Worm (Caenorhabditis elegans): ENCODE results near the gene prmn-1.
A peak's percentile ranks its signal among the peaks of the same experiment; 100 is the strongest.

prmn-1 gene

ce11 chrX:11339375-11339924 is 45.4 kb upstream of the prmn-1 start, which contains the start of gene aco-1 (continued):
- TF ChIP-seq mbf-1 (tag; optimal IDR thresholded peaks at IDR 0.05) (no peak), nhr-25 (tag; optimal IDR thresholded peaks at IDR 0.05) (no peak), nhr-6 (tag; optimal IDR thresholded peaks at IDR 0.05) (peak; percentile 40), unc-55 (GFP tag; optimal IDR thresholded peaks at IDR 0.05) (peak; percentile 29), nhr-237 (tag; optimal IDR thresholded peaks at IDR 0.05) (no peak), unc-62 (GFP tag; optimal IDR thresholded peaks at IDR 0.05) (no peak), crh-2 (tag; optimal IDR thresholded peaks at IDR 0.05) (peak; percentile 27), egl-27 (tag; optimal IDR thresholded peaks at IDR 0.05) (no peak), elt-3 (tag; optimal IDR thresholded peaks at IDR 0.05) (no peak), nhr-11 (tag; optimal IDR thresholded peaks at IDR 0.05) (no peak), nhr-12 (tag; optimal IDR thresholded peaks at IDR 0.05) (no peak), skn-1 (tag; optimal IDR thresholded peaks at IDR 0.05) (no peak), F13H6.1 (tag; optimal IDR thresholded peaks at IDR 0.05) (peak; percentile 13), ceh-16 (tag; optimal IDR thresholded peaks at IDR 0.05) (peak; percentile 21)

ce11 chrX:11340478-11340877 is 44.4 kb upstream of the prmn-1 start:
- TF ChIP-seq mdl-1 (tag; optimal IDR thresholded peaks at IDR 0.05) (no peak), crh-2 (tag; optimal IDR thresholded peaks at IDR 0.05) (peak; percentile 64)

ce11 chrX:11344899-11345298 is 40.0 kb upstream of the prmn-1 start:
- TF ChIP-seq unc-62 (GFP tag; optimal IDR thresholded peaks at IDR 0.05) (no peak), nhr-12 (tag; optimal IDR thresholded peaks at IDR 0.05) (no peak), fos-1 (tag; optimal IDR thresholded peaks at IDR 0.05) (peak; percentile 27), F13H6.1 (tag; optimal IDR thresholded peaks at IDR 0.05) (peak; percentile 8), snpc-4 (tag; optimal IDR thresholded peaks at IDR 0.05) (no peak), nhr-129 (tag; optimal IDR thresholded peaks at IDR 0.05) (peak; percentile 52)

- no peak for TF ChIP-seq fos-1 (tag; optimal IDR thresholded peaks at IDR 0.05)
- TF ChIP-seq C34F6.9 (tag; optimal IDR thresholded peaks at IDR 0.05): no peak
- peak; percentile 9 for TF ChIP-seq sma-9 (GFP tag; optimal IDR thresholded peaks at IDR 0.05)
- TF ChIP-seq sma-9 (tag; optimal IDR thresholded peaks at IDR 0.05): no peak
- no peak for TF ChIP-seq peb-1 (tag; optimal IDR thresholded peaks at IDR 0.05)
- no peak for TF ChIP-seq ama-1 (optimal IDR thresholded peaks at IDR 0.05)
- TF ChIP-seq blmp-1 (tag; optimal IDR thresholded peaks at IDR 0.05; ENCODE audit: insufficient read depth): no peak
These were observed 39.4 kb upstream of the prmn-1 start for ce11 chrX:11345471-11345870.

- no peak for TF ChIP-seq blmp-1 (tag; optimal IDR thresholded peaks at IDR 0.05; ENCODE audit: insufficient read depth)
These were observed 38.7 kb upstream of the prmn-1 start, which contains the start of gene oct-2 for ce11 chrX:11346155-11346554. Gene oct-2, plus strand, starts transcription at chrX:11346455.

- no peak for TF ChIP-seq gmeb-1 (tag; optimal IDR thresholded peaks at IDR 0.05)
- no peak for TF ChIP-seq elt-1 (tag; optimal IDR thresholded peaks at IDR 0.05)
- no peak for TF ChIP-seq C34F6.9 (tag; optimal IDR thresholded peaks at IDR 0.05)
- TF ChIP-seq nhr-21 (tag; optimal IDR thresholded peaks at IDR 0.05): no peak
- TF ChIP-seq fos-1 (tag; optimal IDR thresholded peaks at IDR 0.05): peak; percentile 50
- no peak for TF ChIP-seq Y55F3AM.14 (GFP tag; optimal IDR thresholded peaks at IDR 0.05)
These were observed 33.6 kb upstream of the prmn-1 start for ce11 chrX:11351288-11351687.

ce11 chrX:11351856-11352255 is 33.0 kb upstream of the prmn-1 start, which contains the start of gene pgp-3:
Gene pgp-3, plus strand, starts transcription at chrX:11352156.
- TF ChIP-seq unc-62 (GFP tag; optimal IDR thresholded peaks at IDR 0.05) (no peak), unc-55 (GFP tag; optimal IDR thresholded peaks at IDR 0.05) (no peak), crh-2 (tag; optimal IDR thresholded peaks at IDR 0.05) (no peak)

- TF ChIP-seq lin-13 (GFP tag; optimal IDR thresholded peaks at IDR 0.05) (no peak), F13H6.1 (tag; optimal IDR thresholded peaks at IDR 0.05) (no peak), unc-55 (GFP tag; optimal IDR thresholded peaks at IDR 0.05) (no peak), snpc-4 (tag; optimal IDR thresholded peaks at IDR 0.05) (no peak), nhr-10 (tag; optimal IDR thresholded peaks at IDR 0.05) (no peak), fos-1 (tag; optimal IDR thresholded peaks at IDR 0.05) (no peak), nhr-21 (tag; optimal IDR thresholded peaks at IDR 0.05) (no peak), nhr-23 (tag; optimal IDR thresholded peaks at IDR 0.05) (no peak), unc-39 (tag; optimal IDR thresholded peaks at IDR 0.05) (no peak), sma-3 (GFP tag; optimal IDR thresholded peaks at IDR 0.05) (no peak), elt-1 (tag; optimal IDR thresholded peaks at IDR 0.05) (no peak), dmd-4 (tag; optimal IDR thresholded peaks at IDR 0.05) (no peak), alr-1 (tag; optimal IDR thresholded peaks at IDR 0.05) (no peak), nhr-11 (tag; optimal IDR thresholded peaks at IDR 0.05) (no peak), R02D3.7 (tag; optimal IDR thresholded peaks at IDR 0.05) (no peak), nhr-12 (tag; optimal IDR thresholded peaks at IDR 0.05) (no peak), nhr-25 (tag; optimal IDR thresholded peaks at IDR 0.05) (no peak), lsy-2 (tag; optimal IDR thresholded peaks at IDR 0.05) (no peak)
These were observed 29.0 kb upstream of the prmn-1 start for ce11 chrX:11355856-11356255.
